Fruit fly (Drosophila melanogaster) whole organism, embryonic: ENCODE measurements around the gene CG15882.

Experiments
- Ada2b ChIP-seq: fragments of 200-800 bp; sonication (Bioruptor generic); IDR thresholded peaks from 2 replicates; pipeline ENCODE4 v1.3.6; 2022; ENCODE audit warnings: missing biosample characterization, missing genetic modification characterization
- Bdp1 ChIP-seq: fragments of 200-800 bp; sonication (Bioruptor generic); optimal IDR thresholded peaks from 3 replicates; lab custom pipeline; 2016; ENCODE audit warnings: missing biosample characterization, missing genetic modification characterization
- C15 ChIP-seq: fragments of 200-800 bp; sonication (Bioruptor generic); IDR thresholded peaks from 3 replicates; pipeline ENCODE4 v1.3.6; 2022; ENCODE audit warnings: missing biosample characterization, missing genetic modification characterization
- CG10147 ChIP-seq: fragments of 200-800 bp; sonication (Bioruptor generic); optimal IDR thresholded peaks from 2 replicates; lab custom pipeline; 2019; ENCODE audit warnings: missing biosample characterization, mild to moderate bottlenecking, missing genetic modification characterization, moderate library complexity
- CG10431 ChIP-seq: fragments of 200-800 bp; sonication (Bioruptor generic); optimal IDR thresholded peaks from 3 replicates; lab custom pipeline; 2018; ENCODE audit warnings: missing biosample characterization, mild to moderate bottlenecking, missing genetic modification characterization
- CG11456 ChIP-seq: fragments of 200-800 bp; sonication (Bioruptor generic); IDR thresholded peaks from 3 replicates; pipeline ENCODE4 v1.3.6; 2022; ENCODE audit warnings: missing biosample characterization, missing genetic modification characterization
- CG1233 ChIP-seq: fragments of 200-800 bp; sonication (Bioruptor generic); optimal IDR thresholded peaks from 4 replicates; lab custom pipeline; 2018; ENCODE audit warnings: missing biosample characterization, mild to moderate bottlenecking, missing genetic modification characterization
- CG14667 ChIP-seq: fragments of 200-800 bp; sonication (Bioruptor generic); IDR thresholded peaks from 2 replicates; pipeline ENCODE4 v1.3.6; 2022; ENCODE audit warnings: missing biosample characterization, missing genetic modification characterization
- CG15514 ChIP-seq: fragments of 200-800 bp; sonication (Bioruptor generic); optimal IDR thresholded peaks from 3 replicates; lab custom pipeline; 2017; ENCODE audit warnings: missing biosample characterization, missing genetic modification characterization, mild to moderate bottlenecking, moderate library complexity, missing genetic modification reagents
- CG1602 ChIP-seq: fragments of 200-800 bp; sonication (Bioruptor generic); optimal IDR thresholded peaks from 3 replicates; lab custom pipeline; 2016; ENCODE audit warnings: missing biosample characterization, missing genetic modification characterization
- CG17612 ChIP-seq: fragments of 200-800 bp; sonication (Bioruptor generic); IDR thresholded peaks from 2 replicates; pipeline ENCODE4 v1.3.6; 2022; ENCODE audit warnings: missing biosample characterization, missing genetic modification characterization
- CG2116 ChIP-seq: fragments of 200-800 bp; sonication (Bioruptor generic); optimal IDR thresholded peaks from 3 replicates; lab custom pipeline; 2018; ENCODE audit warnings: missing biosample characterization, mild to moderate bottlenecking, missing genetic modification characterization
- CG2712 ChIP-seq: fragments of 200-800 bp; optimal IDR thresholded peaks from 3 replicates; lab custom pipeline; 2019; ENCODE audit warnings: missing biosample characterization, mild to moderate bottlenecking, missing genetic modification characterization, moderate library complexity
- CG32532 ChIP-seq: fragments of 200-800 bp; sonication (Bioruptor generic); IDR thresholded peaks from 2 replicates; pipeline ENCODE4 v1.3.6; 2022; ENCODE audit warnings: missing biosample characterization, missing genetic modification characterization
- CG3281 ChIP-seq: fragments of 200-800 bp; sonication (Bioruptor generic); optimal IDR thresholded peaks from 3 replicates; lab custom pipeline; 2017; ENCODE audit warnings: missing biosample characterization, mild to moderate bottlenecking, missing genetic modification characterization
- CG5180 ChIP-seq: fragments of 200-800 bp; sonication (Bioruptor generic); optimal IDR thresholded peaks from 3 replicates; lab custom pipeline; 2017; ENCODE audit warnings: missing biosample characterization, missing genetic modification characterization, mild to moderate bottlenecking, moderate library complexity, missing genetic modification reagents
- CG6272 ChIP-seq: fragments of 200-800 bp; sonication (Bioruptor generic); IDR thresholded peaks from 2 replicates; pipeline ENCODE4 v1.3.6; 2022; ENCODE audit warnings: missing biosample characterization, missing genetic modification characterization
- CG7839 ChIP-seq: fragments of 200-800 bp; sonication (Bioruptor generic); optimal IDR thresholded peaks from 3 replicates; lab custom pipeline; 2018; ENCODE audit warnings: missing biosample characterization, mild to moderate bottlenecking, missing genetic modification characterization, moderate library complexity
- CG7928 ChIP-seq: fragments of 200-800 bp; sonication (Bioruptor generic); optimal IDR thresholded peaks from 2 replicates; lab custom pipeline; 2017; ENCODE audit warnings: missing biosample characterization, mild to moderate bottlenecking, missing genetic modification characterization
- CHES-1-like ChIP-seq: fragments of 200-800 bp; sonication (Bioruptor generic); optimal IDR thresholded peaks from 2 replicates; lab custom pipeline; 2016; ENCODE audit warnings: missing biosample characterization, missing genetic modification characterization
- Dref ChIP-seq: fragments of 200-800 bp; sonication (Bioruptor generic); IDR thresholded peaks from 2 replicates; pipeline ENCODE4 v1.3.6; 2022; ENCODE audit warnings: missing biosample characterization, missing genetic modification characterization
- Fer2 ChIP-seq: fragments of 200-800 bp; sonication (Bioruptor generic); optimal IDR thresholded peaks from 2 replicates; lab custom pipeline; 2018; ENCODE audit warnings: missing biosample characterization, mild to moderate bottlenecking, missing genetic modification characterization, moderate library complexity
- GATAe ChIP-seq: fragments of 200-800 bp; sonication (Bioruptor generic); conservative IDR thresholded peaks from 2 replicates; pipeline ENCODE4 v1.3.6; 2022; ENCODE audit warnings: missing biosample characterization, missing genetic modification characterization
- Gug ChIP-seq: fragments of 200-800 bp; sonication (Bioruptor generic); IDR thresholded peaks from 4 replicates; pipeline ENCODE4 v1.3.6; 2022; ENCODE audit warnings: missing biosample characterization, missing genetic modification characterization
- HHEX ChIP-seq: fragments of 200-800 bp; sonication (Bioruptor generic); optimal IDR thresholded peaks from 3 replicates; lab custom pipeline; 2017; ENCODE audit warnings: missing biosample characterization, mild to moderate bottlenecking, missing genetic modification characterization, missing genetic modification reagents
- Hmr ChIP-seq: fragments of 200-800 bp; sonication (Bioruptor generic); optimal IDR thresholded peaks from 3 replicates; lab custom pipeline; 2017; ENCODE audit warnings: mild to moderate bottlenecking, missing biosample characterization, missing genetic modification reagents, missing genetic modification characterization
- Hr39 ChIP-seq: fragments of >200 bp; optimal IDR thresholded peaks from 2 replicates; lab custom pipeline; 2017
- Hr78 ChIP-seq, 2 experiments: fragments of 200-800 bp in 1 of 2; fragments of >200 bp in 1 of 2; sonication (Bioruptor generic) in 1 of 2; optimal IDR thresholded peaks; 2 replicates each; lab custom pipeline; 2017 to 2019; ENCODE audit warnings: missing biosample characterization in 2 of 2, missing genetic modification characterization in 2 of 2, mild to moderate bottlenecking in 1 of 2, moderate library complexity in 1 of 2
- Lhr ChIP-seq: fragments of 200-800 bp; sonication (Bioruptor generic); optimal IDR thresholded peaks from 3 replicates; lab custom pipeline; 2017; ENCODE audit warnings: mild to moderate bottlenecking, missing biosample characterization, missing genetic modification reagents, missing genetic modification characterization
- NC2β ChIP-seq: fragments of 200-800 bp; sonication (Bioruptor generic); optimal IDR thresholded peaks from 2 replicates; lab custom pipeline; 2016; ENCODE audit warnings: missing biosample characterization, missing genetic modification characterization
- NK7.1 ChIP-seq: fragments of 200-800 bp; sonication (Bioruptor generic); optimal IDR thresholded peaks from 3 replicates; lab custom pipeline; 2016; ENCODE audit warnings: missing biosample characterization, missing genetic modification characterization
- PHDP ChIP-seq: fragments of 200-800 bp; sonication (Bioruptor generic); optimal IDR thresholded peaks from 3 replicates; lab custom pipeline; 2018; ENCODE audit warnings: missing biosample characterization, mild to moderate bottlenecking, missing genetic modification characterization, moderate library complexity
- Poxn ChIP-seq: fragments of 200-800 bp; sonication (Bioruptor generic); IDR thresholded peaks from 2 replicates; pipeline ENCODE4 v1.3.6; 2022; ENCODE audit warnings: missing biosample characterization, missing genetic modification characterization
- Ravus ChIP-seq: fragments of 200-800 bp; sonication (Bioruptor generic); IDR thresholded peaks from 2 replicates; pipeline ENCODE4 v1.3.6; 2022; ENCODE audit warnings: missing biosample characterization, missing genetic modification characterization
- chm ChIP-seq: fragments of 200-800 bp; sonication (Bioruptor generic); IDR thresholded peaks from 2 replicates; pipeline ENCODE4 v1.3.6; 2022; ENCODE audit warnings: missing biosample characterization, missing genetic modification characterization
- crc ChIP-seq: fragments of 200-800 bp; sonication (Bioruptor generic); optimal IDR thresholded peaks from 2 replicates; lab custom pipeline; 2016; ENCODE audit warnings: missing biosample characterization, missing genetic modification characterization
- eve ChIP-seq, 2 experiments: fragments of >200 bp; optimal IDR thresholded peaks; 2 replicates each; lab custom pipeline; 2017; ENCODE audit warnings: missing biosample characterization in 2 of 2, missing genetic modification characterization in 2 of 2
- exex ChIP-seq: fragments of 200-800 bp; sonication (Bioruptor generic); optimal IDR thresholded peaks from 4 replicates; lab custom pipeline; 2018; ENCODE audit warnings: missing biosample characterization, mild to moderate bottlenecking, missing genetic modification characterization, moderate library complexity
- fd102C ChIP-seq: fragments of 200-800 bp; sonication (Bioruptor generic); optimal IDR thresholded peaks from 2 replicates; lab custom pipeline; 2018; ENCODE audit warnings: missing biosample characterization, mild to moderate bottlenecking, missing genetic modification characterization, moderate library complexity
- fd96Cb ChIP-seq: fragments of 200-800 bp; sonication (Bioruptor generic); optimal IDR thresholded peaks from 2 replicates; lab custom pipeline; 2018; ENCODE audit warnings: missing biosample characterization, mild to moderate bottlenecking, missing genetic modification characterization, moderate library complexity
- grau ChIP-seq: fragments of 200-800 bp; optimal IDR thresholded peaks from 3 replicates; lab custom pipeline; 2019; ENCODE audit warnings: missing biosample characterization, mild to moderate bottlenecking, missing genetic modification characterization, moderate library complexity
- klu ChIP-seq: fragments of 200-800 bp; sonication (Bioruptor generic); IDR thresholded peaks from 2 replicates; pipeline ENCODE4 v1.3.6; 2022; ENCODE audit warnings: missing biosample characterization, missing genetic modification characterization
- mam ChIP-seq: fragments of 200-800 bp; sonication (Bioruptor generic); optimal IDR thresholded peaks from 3 replicates; lab custom pipeline; 2016; ENCODE audit warnings: missing biosample characterization, missing genetic modification characterization
- pfk ChIP-seq: fragments of 200-800 bp; sonication (Bioruptor generic); optimal IDR thresholded peaks from 2 replicates; lab custom pipeline; 2018; ENCODE audit warnings: missing biosample characterization, mild to moderate bottlenecking, missing genetic modification characterization, moderate library complexity
- psq ChIP-seq: fragments of 200-800 bp; sonication (Bioruptor generic); optimal IDR thresholded peaks from 2 replicates; lab custom pipeline; 2017; ENCODE audit warnings: missing biosample characterization, missing genetic modification characterization
- scrt ChIP-seq: fragments of 200-800 bp; sonication (Bioruptor generic); optimal IDR thresholded peaks from 2 replicates; lab custom pipeline; 2018; ENCODE audit warnings: missing biosample characterization, mild to moderate bottlenecking, missing genetic modification characterization, moderate library complexity
- sug ChIP-seq: fragments of 200-800 bp; optimal IDR thresholded peaks from 2 replicates; lab custom pipeline; 2019; ENCODE audit warnings: missing biosample characterization, mild to moderate bottlenecking, missing genetic modification characterization, moderate library complexity
- trh ChIP-seq: fragments of 200-800 bp; sonication (Bioruptor generic); optimal IDR thresholded peaks from 2 replicates; lab custom pipeline; 2016; ENCODE audit warnings: missing biosample characterization, missing genetic modification characterization
- unc-4 ChIP-seq: fragments of 200-800 bp; sonication (Bioruptor generic); IDR thresholded peaks from 2 replicates; pipeline ENCODE4 v1.3.6; 2022; ENCODE audit warnings: missing biosample characterization, missing genetic modification characterization; ENCODE audit not compliant: partially characterized antibody
- vnd ChIP-seq: fragments of 200-800 bp; sonication (Bioruptor generic); IDR thresholded peaks from 3 replicates; pipeline ENCODE4 v1.3.6; 2022; ENCODE audit warnings: missing biosample characterization, missing genetic modification characterization; ENCODE audit not compliant: partially characterized antibody

The CG15882 gene

DNA sequence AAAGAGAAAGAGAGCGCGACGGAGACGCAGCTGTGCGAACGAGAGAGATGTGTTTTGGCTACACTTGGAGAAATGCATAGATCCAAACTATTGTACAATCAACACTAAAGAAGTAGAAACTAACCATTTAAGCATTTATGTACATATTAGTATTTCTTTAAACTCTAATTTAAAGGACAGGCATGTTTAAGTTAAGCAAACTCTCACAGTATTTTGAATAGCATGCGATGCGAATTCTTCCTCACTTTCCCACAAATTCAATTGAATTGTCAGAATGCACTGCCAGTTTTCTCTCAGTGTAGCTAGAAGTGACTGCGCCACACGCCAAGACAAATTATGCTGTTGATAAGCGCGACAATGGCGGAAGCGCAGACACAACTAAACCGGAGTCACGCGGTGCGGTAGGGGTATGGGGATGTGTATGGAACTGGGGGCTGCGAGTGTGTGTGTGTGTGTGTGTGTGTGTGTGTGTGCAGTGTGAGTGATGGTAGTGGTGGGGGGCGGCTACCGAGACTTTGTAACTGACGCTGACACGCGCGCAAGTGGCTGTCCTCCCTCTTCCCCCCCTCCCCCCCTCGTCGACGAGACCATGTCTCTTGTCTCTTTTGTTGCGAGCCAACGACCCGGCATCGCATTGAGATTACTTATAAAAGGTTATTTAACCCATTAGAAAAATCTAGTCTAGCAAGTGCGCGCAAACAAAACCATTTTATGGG, 17.2 kb downstream of the CG15882 start (continued):
- TF ChIP-seq Ada2b (0 out of 2 replicates have a peak, but pooled peaks have one; percentile 9), Fer2 (tag; lab: Kevin White, UChicago) (no peak), chm (GFP tag; lab: Robert Waterston, UW) (no peak), grau (peak; percentile 56), Lhr (GFP tag; lab: Kevin White, UChicago) (no peak), CG2116 (GFP tag; lab: Kevin White, UChicago) (no peak), scrt (GFP tag; lab: Kevin White, UChicago) (peak; percentile 40), crc (GFP tag; lab: Kevin White, UChicago) (no peak), CG17612 (GFP tag; lab: Robert Waterston, UW) (no peak), CG2712 (tag; lab: Kevin White, UChicago) (peak; percentile 39), CG11456 (no peak), Hmr (peak; percentile 51), CG7839 (peak; percentile 68), CG3281 (peak; percentile 33), CHES-1-like (GFP tag; lab: Kevin White, UChicago) (no peak), exex (tag; lab: Kevin White, UChicago) (no peak), Hr39 (lab: Kevin White, UChicago) (no peak), CG15514 (GFP tag; lab: Kevin White, UChicago) (peak; percentile 9), unc-4 (no peak), fd102C (no peak), fd96Cb (tag; lab: Kevin White, UChicago) (peak; percentile 29), pfk (GFP tag; lab: Kevin White, UChicago) (no peak), CG1602 (GFP tag; lab: Kevin White, UChicago) (peak; percentile 15), Dref (GFP tag; lab: Robert Waterston, UW) (no peak), klu (GFP tag; lab: Robert Waterston, UW) (no peak), GATAe (GFP tag; lab: Robert Waterston, UW) (no peak), Gug (GFP tag; lab: Robert Waterston, UW) (0 out of 4 replicates have a peak, but pooled peaks have one; percentile 10), eve (GFP tag; optimal IDR thresholded peaks at IDR 0.05; lab: Kevin White, UChicago) (peak in 1 of 2 experiments; percentile 78), sug (tag; lab: Kevin White, UChicago) (peak; percentile 49), NC2β (GFP tag; lab: Kevin White, UChicago) (no peak), trh (GFP tag; lab: Kevin White, UChicago) (no peak), CG10147 (GFP tag; lab: Kevin White, UChicago) (no peak), Hr78 (GFP tag; optimal IDR thresholded peaks at IDR 0.05; lab: Kevin White, UChicago) (no peak), CG5180 (GFP tag; lab: Kevin White, UChicago) (peak; percentile 8), C15 (GFP tag; lab: Robert Waterston, UW) (no peak), CG6272 (GFP tag; lab: Robert Waterston, UW) (no peak), Ravus (GFP tag; lab: Robert Waterston, UW) (no peak), CG32532 (GFP tag; lab: Robert Waterston, UW) (no peak), NK7.1 (no peak), mam (GFP tag; lab: Kevin White, UChicago) (no peak), Bdp1 (GFP tag; lab: Kevin White, UChicago) (no peak), CG14667 (GFP tag; lab: Robert Waterston, UW) (no peak), Poxn (no peak), CG7928 (GFP tag; lab: Kevin White, UChicago) (no peak), CG1233 (GFP tag; lab: Kevin White, UChicago) (peak; percentile 16), psq (GFP tag; lab: Kevin White, UChicago) (no peak), vnd (GFP tag; lab: Robert Waterston, UW) (no peak), CG10431 (GFP tag; lab: Kevin White, UChicago) (no peak), PHDP (tag; lab: Kevin White, UChicago) (peak; percentile 42), HHEX (GFP tag; lab: Kevin White, UChicago) (peak; percentile 49)
